Fruit fly (Drosophila melanogaster): ENCODE data around the gene CG2202.

DNA sequence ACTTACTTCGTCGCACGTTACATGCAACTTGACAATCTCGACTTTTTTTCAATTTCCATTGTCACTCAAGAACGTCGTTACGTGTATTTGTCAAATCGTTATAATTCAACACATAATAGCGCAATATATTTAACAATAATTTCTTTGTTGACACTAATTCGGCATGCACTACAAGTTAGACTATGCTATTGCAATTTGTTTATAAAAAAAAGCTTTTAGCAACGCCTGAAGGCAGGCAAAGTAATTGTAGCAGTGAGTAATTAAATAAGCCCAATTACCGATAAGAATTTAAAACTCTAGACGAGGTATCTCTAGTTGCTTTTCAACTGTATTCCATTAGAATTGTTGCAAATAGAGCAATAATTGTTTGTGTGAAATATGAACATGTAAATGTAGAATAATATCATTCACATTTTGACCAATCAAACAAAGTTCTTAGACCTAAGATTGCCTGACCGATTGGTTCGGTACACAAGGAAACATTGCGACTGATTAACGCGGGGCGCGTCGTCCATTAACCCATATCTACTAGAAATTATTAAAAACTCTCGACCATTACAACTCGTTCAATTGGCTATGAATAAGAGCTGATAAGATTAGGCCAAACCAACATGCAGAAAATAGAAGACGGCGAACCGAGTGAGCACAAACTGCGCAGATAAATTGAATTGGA is 7.5 kb upstream of the CG2202 start:
- TF ChIP-seq dmrt11E (tag; optimal IDR thresholded peaks at IDR 0.05) (no peak), psq (GFP tag; optimal IDR thresholded peaks at IDR 0.05) (no peak), sr (GFP tag; IDR thresholded peaks at IDR 0.05) (no peak), nom (GFP tag; optimal IDR thresholded peaks at IDR 0.05) (no peak), fd102C (GFP tag; optimal IDR thresholded peaks at IDR 0.05) (no peak)
